Fruit fly (Drosophila melanogaster): Measurements from ENCODE around the gene CG8840.

CG8840 gene

dm6 chr2L:3376684-3377086 lies 33.7 kb upstream of the CG8840 start, which contains the start of the genes CG9662 and Ptpa (continued):
- TF ChIP-seq CG11696 (GFP tag; IDR thresholded peaks at IDR 0.05) (no peak), CG12104 (GFP tag; optimal IDR thresholded peaks at IDR 0.05) (peak; percentile 48), ham (GFP tag; IDR thresholded peaks at IDR 0.05) (peak; percentile 64; the same call in 1 of the 2 replicates), tin (GFP tag; optimal IDR thresholded peaks at IDR 0.05) (peak; percentile 82), CG7928 (GFP tag; optimal IDR thresholded peaks at IDR 0.05) (peak; percentile 57), CG9609 (GFP tag; optimal IDR thresholded peaks at IDR 0.05) (peak; percentile 73), Hmx (GFP tag; optimal IDR thresholded peaks at IDR 0.05) (peak; percentile 64), CG10462 (GFP tag; optimal IDR thresholded peaks at IDR 0.05) (peak; percentile 47), HmgD (GFP tag; optimal IDR thresholded peaks at IDR 0.05) (peak; percentile 43), gcm2 (GFP tag; optimal IDR thresholded peaks at IDR 0.05) (peak; percentile 15), CG9437 (GFP tag; optimal IDR thresholded peaks at IDR 0.05) (peak; percentile 79), otp (GFP tag; IDR thresholded peaks at IDR 0.05) (peak; percentile 61; the same call in 2 of the 3 replicates), CG14965 (GFP tag; optimal IDR thresholded peaks at IDR 0.05; ENCODE audit: borderline replicate concordance) (no peak), gro (GFP tag; optimal IDR thresholded peaks at IDR 0.05) (peak; percentile 78), Dbx (GFP tag; IDR thresholded peaks at IDR 0.05) (peak; percentile 93), pfk (GFP tag; optimal IDR thresholded peaks at IDR 0.05) (no peak), CG14667 (GFP tag; IDR thresholded peaks at IDR 0.05) (peak; percentile 81), zen (tag; optimal IDR thresholded peaks at IDR 0.05) (peak; percentile 84), chm (GFP tag; IDR thresholded peaks at IDR 0.05) (no peak), sim (GFP tag; IDR thresholded peaks at IDR 0.05) (no peak), CkIIα-i1 (GFP tag; IDR thresholded peaks at IDR 0.05) (no peak), CG2202 (tag; optimal IDR thresholded peaks at IDR 0.05) (peak; percentile 32), CG30431 (GFP tag; optimal IDR thresholded peaks at IDR 0.05) (peak; percentile 74), CG8281 (tag; optimal IDR thresholded peaks at IDR 0.05) (peak; percentile 41), CG2678 (tag; optimal IDR thresholded peaks at IDR 0.05) (peak; percentile 79), CG8089 (GFP tag; optimal IDR thresholded peaks at IDR 0.05) (peak; percentile 70), CG2120 (GFP tag; optimal IDR thresholded peaks at IDR 0.05) (peak; percentile 90), Taf1 (GFP tag; IDR thresholded peaks at IDR 0.05) (peak; percentile 70; the same call in 1 of the 2 replicates), ro (GFP tag; IDR thresholded peaks at IDR 0.05) (peak; percentile 39; the same call in 1 of the 2 replicates), hbn (GFP tag; IDR thresholded peaks at IDR 0.05; ENCODE audit: partially characterized antibody) (peak; percentile 85), CG13894 (tag; optimal IDR thresholded peaks at IDR 0.05) (peak; percentile 54), onecut (GFP tag; IDR thresholded peaks at IDR 0.05) (no peak; the same call in 1 of the 2 replicates), ftz-f1 (GFP tag; optimal IDR thresholded peaks at IDR 0.05) (no peak), CG1832 (GFP tag; optimal IDR thresholded peaks at IDR 0.05) (no peak), maf-S (GFP tag; optimal IDR thresholded peaks at IDR 0.05) (peak; percentile 85), Jarid2 (GFP tag; optimal IDR thresholded peaks at IDR 0.05) (peak; percentile 17), CG10274 (GFP tag; optimal IDR thresholded peaks at IDR 0.05) (no peak), CG7987 (GFP tag; optimal IDR thresholded peaks at IDR 0.05) (no peak), Lim3 (GFP tag; IDR thresholded peaks at IDR 0.05) (peak; percentile 54; the same call in 1 of the 2 replicates), Elba2 (GFP tag; optimal IDR thresholded peaks at IDR 0.05) (peak; percentile 60), Adf1 (GFP tag; IDR thresholded peaks at IDR 0.05) (peak; percentile 50), CG10431 (GFP tag; optimal IDR thresholded peaks at IDR 0.05) (no peak), Camta (GFP tag; optimal IDR thresholded peaks at IDR 0.05) (peak; percentile 75), Trl (optimal IDR thresholded peaks at IDR 0.05) (no peak), Trl (GFP tag; optimal IDR thresholded peaks at IDR 0.05) (peak; percentile 87), pita (GFP tag; optimal IDR thresholded peaks at IDR 0.05) (no peak), CG8359 (GFP tag; optimal IDR thresholded peaks at IDR 0.05; ENCODE audit: borderline replicate concordance) (peak; percentile 13), CG2116 (GFP tag; optimal IDR thresholded peaks at IDR 0.05) (peak; percentile 61), Xrp1 (GFP tag; IDR thresholded peaks at IDR 0.05) (peak; percentile 77), br (optimal IDR thresholded peaks at IDR 0.05) (no peak), CG18764 (GFP tag; optimal IDR thresholded peaks at IDR 0.05) (peak; percentile 75), CG11247 (GFP tag; IDR thresholded peaks at IDR 0.05) (peak; percentile 64)

Measured in whole organism, embryonic.